Fruit fly (Drosophila melanogaster): ENCODE data around the gene Cyt-b5-r.

DNA sequence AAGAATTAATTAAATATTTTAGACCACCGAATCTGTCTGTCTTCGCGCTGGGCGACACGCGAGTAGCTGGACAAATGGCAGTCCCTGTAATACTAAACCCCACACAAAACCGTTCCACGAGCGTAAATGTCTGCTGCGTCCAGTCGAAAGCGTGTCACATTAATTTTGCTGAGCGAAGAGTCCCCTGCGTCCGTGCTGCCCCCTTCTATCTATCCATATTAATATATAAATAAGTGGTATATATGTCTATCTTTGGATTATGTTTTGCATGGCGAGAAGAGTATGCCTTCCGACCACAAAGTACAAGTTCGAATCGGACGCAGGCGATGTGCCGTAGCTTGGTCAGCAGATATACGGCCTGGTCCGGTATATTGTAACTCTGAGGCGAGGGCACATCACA, 38.2 kb downstream of the Cyt-b5-r start:
- TF ChIP-seq CG8478 (optimal IDR thresholded peaks at IDR 0.05) (no peak), CTCF (optimal IDR thresholded peaks at IDR 0.05) (no peak)

Data from S2 (cell line).